Worm (Caenorhabditis elegans): ENCODE measurements around the gene C18G1.7.

- TF ChIP-seq lsy-2 (tag; optimal IDR thresholded peaks at IDR 0.05): no peak
- no peak for TF ChIP-seq ama-1 (optimal IDR thresholded peaks at IDR 0.05)
Observed at ce11 chrV:4787836-4788235, 42.5 kb downstream of the C18G1.7 start.

Measured in whole organism, L1 larva.